Worm (Caenorhabditis elegans): Measurements from ENCODE around the gene K08F4.12.

K08F4.12 gene

DNA sequence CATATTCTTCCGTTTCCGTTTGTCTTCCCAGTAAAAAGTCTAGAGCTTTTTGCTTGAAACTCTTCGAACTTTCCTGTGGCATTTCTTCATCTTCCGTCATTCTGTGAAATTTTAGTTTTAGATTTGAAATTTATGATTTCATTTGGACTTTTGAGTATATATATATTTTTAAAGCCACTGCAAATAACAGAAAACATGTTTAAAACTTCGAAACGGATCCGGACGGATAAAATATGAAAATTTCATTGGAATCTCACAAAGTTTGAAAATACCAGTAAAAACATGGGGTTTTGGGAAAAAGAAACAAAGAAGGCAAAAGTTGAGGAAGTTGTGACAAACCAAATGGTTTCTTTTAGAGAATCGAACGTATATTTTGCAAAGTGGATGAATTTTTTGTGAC lies 11.0 kb downstream of the K08F4.12 start, which contains the start of gene pigs-1:
Gene pigs-1, minus strand, starts transcription at position 101 of the 400 bp plus-strand sequence.
- TF ChIP-seq nhr-11 (tag; optimal IDR thresholded peaks at IDR 0.05) (no peak), swsn-7 (tag; optimal IDR thresholded peaks at IDR 0.05) (no peak), pqm-1 (tag; optimal IDR thresholded peaks at IDR 0.05) (no peak), ceh-90 (tag; optimal IDR thresholded peaks at IDR 0.05) (no peak), pax-3 (tag; optimal IDR thresholded peaks at IDR 0.05) (no peak), jun-1 (tag; optimal IDR thresholded peaks at IDR 0.05) (no peak), nhr-84 (tag; optimal IDR thresholded peaks at IDR 0.05) (no peak), mef-2 (tag; optimal IDR thresholded peaks at IDR 0.05) (no peak), unc-30 (tag; optimal IDR thresholded peaks at IDR 0.05) (no peak), C16A3.4 (tag; optimal IDR thresholded peaks at IDR 0.05) (no peak), fos-1 (tag; optimal IDR thresholded peaks at IDR 0.05) (no peak), zag-1 (tag; optimal IDR thresholded peaks at IDR 0.05) (no peak), ztf-11 (tag; optimal IDR thresholded peaks at IDR 0.05) (no peak), egl-27 (tag; optimal IDR thresholded peaks at IDR 0.05) (no peak), lin-13 (GFP tag; optimal IDR thresholded peaks at IDR 0.05) (no peak)

DNA sequence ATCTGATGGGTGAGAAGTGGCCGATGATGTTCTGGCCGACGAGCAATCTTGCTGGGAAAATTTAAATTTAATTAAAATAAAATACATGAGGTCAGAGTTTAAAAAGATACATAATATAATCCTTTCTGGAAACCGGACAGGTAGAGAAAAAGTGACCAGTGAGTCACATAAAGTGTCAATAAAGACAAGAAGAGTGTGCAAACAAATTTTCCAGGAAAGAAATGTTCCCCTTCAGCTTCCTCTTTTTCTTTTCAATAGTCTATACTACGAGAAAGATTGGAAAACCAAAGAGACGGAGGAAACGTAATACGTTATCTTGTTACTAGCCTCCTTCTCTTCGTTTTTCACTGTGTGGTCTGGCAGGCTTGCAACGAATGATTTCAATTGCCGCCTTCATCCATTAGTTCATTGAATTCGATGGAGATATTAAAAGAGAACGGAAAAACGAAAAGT lies 12.7 kb downstream of the K08F4.12 start, which contains the start of gene tsp-12:
Gene tsp-12, minus strand, starts transcription at position 51 of the 453 bp plus-strand sequence.
- TF ChIP-seq lsy-2 (tag; optimal IDR thresholded peaks at IDR 0.05) (peak in 1 of 2 experiments; percentile 33), lin-14 (GFP tag; optimal IDR thresholded peaks at IDR 0.05) (peak; percentile 64), nhr-11 (tag; optimal IDR thresholded peaks at IDR 0.05) (no peak), lin-39 (tag; optimal IDR thresholded peaks at IDR 0.05) (no peak), blmp-1 (tag; optimal IDR thresholded peaks at IDR 0.05) (peak; percentile 27), nhr-20 (tag; optimal IDR thresholded peaks at IDR 0.05) (peak; percentile 1), nhr-71 (tag; optimal IDR thresholded peaks at IDR 0.05) (no peak)

DNA sequence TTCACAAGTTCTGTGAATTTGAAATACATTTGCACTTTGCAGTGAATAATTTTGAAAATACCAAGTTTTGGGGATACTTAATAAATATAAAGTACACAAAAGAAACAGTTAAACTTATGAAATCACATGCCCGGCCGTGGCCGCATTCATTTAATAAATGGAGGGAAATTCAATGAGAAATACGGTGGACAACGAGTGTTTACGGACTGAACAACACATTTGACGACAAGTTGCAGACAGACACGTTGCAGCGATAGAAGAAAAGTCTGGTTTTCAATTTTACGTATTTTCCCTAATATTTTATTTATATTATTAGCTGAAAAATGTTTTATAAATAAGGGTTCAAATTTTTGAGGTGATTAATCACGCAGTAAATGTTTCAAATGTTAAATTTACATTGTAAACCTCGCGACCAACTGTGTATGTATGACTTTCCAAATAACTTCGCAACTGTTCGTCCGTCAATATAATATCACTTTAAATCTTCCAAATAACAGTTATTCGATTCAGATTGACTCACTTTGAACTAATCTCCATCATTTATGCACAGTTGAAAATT lies 13.6 kb downstream of the K08F4.12 start, which contains the start of gene copg-1:
Gene copg-1, plus strand, starts transcription at position 509 of the 559 bp plus-strand sequence.
- peak; percentile 67 for TF ChIP-seq nhr-47 (tag; optimal IDR thresholded peaks at IDR 0.05)
- peak; percentile 91 for TF ChIP-seq F16B12.6 (tag; optimal IDR thresholded peaks at IDR 0.05)
- TF ChIP-seq skn-1 (tag; optimal IDR thresholded peaks at IDR 0.05) = peak; percentile 48
- no peak for TF ChIP-seq nhr-237 (tag; optimal IDR thresholded peaks at IDR 0.05)
- peak in 1 of 2 experiments; percentile 34 for TF ChIP-seq mdl-1 (tag; optimal IDR thresholded peaks at IDR 0.05)
- no peak for TF ChIP-seq lin-15B (tag; optimal IDR thresholded peaks at IDR 0.05)
- no peak for TF ChIP-seq lin-39 (tag; optimal IDR thresholded peaks at IDR 0.05)
- peak; percentile 28 for TF ChIP-seq fkh-8 (tag; optimal IDR thresholded peaks at IDR 0.05)
- TF ChIP-seq unc-98 (GFP tag; IDR thresholded peaks at IDR 0.05) = no peak
- no peak for TF ChIP-seq elt-2 (tag; optimal IDR thresholded peaks at IDR 0.05)
- peak; percentile 64 to 74 for TF ChIP-seq lin-35 (GFP tag; optimal IDR thresholded peaks at IDR 0.05)
- peak; percentile 13 for TF ChIP-seq nhr-90 (tag; optimal IDR thresholded peaks at IDR 0.05; ENCODE audit: poor library complexity)
- TF ChIP-seq ceh-63 (GFP tag; optimal IDR thresholded peaks at IDR 0.05) = no peak
- TF ChIP-seq egl-27 (tag; optimal IDR thresholded peaks at IDR 0.05) = no peak
- no peak for TF ChIP-seq fos-1 (tag; optimal IDR thresholded peaks at IDR 0.05)
- TF ChIP-seq blmp-1 (tag; optimal IDR thresholded peaks at IDR 0.05) = peak; percentile 49
- TF ChIP-seq nhr-12 (tag; optimal IDR thresholded peaks at IDR 0.05) = no peak
- TF ChIP-seq ceh-82 (tag; optimal IDR thresholded peaks at IDR 0.05) = peak in 2 of 3 experiments; percentile 15 to 42
- no peak for TF ChIP-seq sox-4 (tag; optimal IDR thresholded peaks at IDR 0.05)
- peak; percentile 32 for TF ChIP-seq snpc-4 (tag; optimal IDR thresholded peaks at IDR 0.05)
- no peak for TF ChIP-seq ceh-8 (GFP tag; optimal IDR thresholded peaks at IDR 0.05)
- peak; percentile 20; the same call in 1 of the 2 replicates for TF ChIP-seq nhr-19 (GFP tag; conservative IDR thresholded peaks at IDR 0.05)
- no peak for TF ChIP-seq C34B4.2 (tag; optimal IDR thresholded peaks at IDR 0.05)
- no peak for TF ChIP-seq nhr-11 (tag; optimal IDR thresholded peaks at IDR 0.05)
- peak in 2 of 6 experiments; percentile 37 to 62 for TF ChIP-seq elt-3 (tag; optimal IDR thresholded peaks at IDR 0.05)
- TF ChIP-seq efl-3 (GFP tag; optimal IDR thresholded peaks at IDR 0.05) = no peak
- TF ChIP-seq aha-1 (tag; optimal IDR thresholded peaks at IDR 0.05) = no peak
- TF ChIP-seq alr-1 (tag; optimal IDR thresholded peaks at IDR 0.05; ENCODE audit: borderline replicate concordance) = no peak
- TF ChIP-seq unc-130 (tag; optimal IDR thresholded peaks at IDR 0.05) = peak; percentile 29
- no peak for TF ChIP-seq sptf-1 (tag; optimal IDR thresholded peaks at IDR 0.05)
- no peak for TF ChIP-seq hlh-17 (GFP tag; optimal IDR thresholded peaks at IDR 0.05; ENCODE audit: borderline replicate concordance)
- no peak for TF ChIP-seq jun-1 (tag; optimal IDR thresholded peaks at IDR 0.05)
- TF ChIP-seq mep-1 (tag; optimal IDR thresholded peaks at IDR 0.05) = peak; percentile 91
- TF ChIP-seq nhr-71 (tag; optimal IDR thresholded peaks at IDR 0.05) = peak; percentile 65
